6 worm cellular contexts compared by ENCODE assay signal in the genomic region with DNA sequence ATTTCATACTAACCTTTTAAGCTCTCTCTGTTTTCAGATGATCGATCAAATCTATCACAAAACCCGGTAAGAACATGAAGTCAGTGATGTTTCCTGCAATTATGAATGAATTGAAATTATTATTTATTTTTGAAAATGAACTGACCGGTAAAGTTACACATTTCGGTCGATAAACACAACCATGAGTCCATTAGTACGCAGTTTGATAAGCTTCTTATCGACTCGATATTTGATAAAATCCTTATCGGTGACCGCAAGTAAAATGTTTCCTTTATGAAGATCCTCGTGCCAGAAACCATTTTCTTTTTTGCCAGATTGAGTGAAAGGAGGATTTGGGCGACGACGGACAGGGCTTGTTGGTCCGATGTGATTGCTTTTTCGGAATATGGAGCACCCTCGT.
TF ChIP-seq lines count a peak whose summit lies in the region.

No protein-coding gene starts in this region.

TF ChIP-seq in whole organism, L1 larva, 84 proteins besides CTCF, POLR2A, EP300 and RAD21:
- TF ChIP-seq elt-2 (tag; optimal IDR thresholded peaks at IDR 0.05; lab: Kevin White, UChicago) (peak; percentile 76), lsy-2 (tag; optimal IDR thresholded peaks at IDR 0.05; lab: Kevin White, UChicago) (no peak)

TF ChIP-seq in whole organism, L2 larva, 48 proteins besides CTCF, POLR2A, EP300 and RAD21:
- TF ChIP-seq sma-9 (GFP tag; optimal IDR thresholded peaks at IDR 0.05; lab: Kevin White, UChicago), result peak; percentile 36
- no peak for TF ChIP-seq sma-9 (tag; optimal IDR thresholded peaks at IDR 0.05; lab: Kevin White, UChicago)
- TF ChIP-seq gmeb-1 (tag; optimal IDR thresholded peaks at IDR 0.05; lab: Kevin White, UChicago), result no peak
- TF ChIP-seq fos-1 (tag; optimal IDR thresholded peaks at IDR 0.05; lab: Kevin White, UChicago), result peak; percentile 52

TF ChIP-seq in whole organism, L3 larva, 47 proteins besides CTCF, POLR2A, EP300 and RAD21:
- TF ChIP-seq pqm-1 (tag; optimal IDR thresholded peaks at IDR 0.05; lab: Kevin White, UChicago), result peak; percentile 46
- TF ChIP-seq pha-4 (tag; optimal IDR thresholded peaks at IDR 0.05; lab: Kevin White, UChicago), result peak; percentile 17
- TF ChIP-seq elt-2 (tag; optimal IDR thresholded peaks at IDR 0.05; lab: Kevin White, UChicago), result peak; percentile 64
- no peak for TF ChIP-seq nhr-77 (tag; optimal IDR thresholded peaks at IDR 0.05; lab: Kevin White, UChicago)
- TF ChIP-seq unc-62 (GFP tag; optimal IDR thresholded peaks at IDR 0.05; lab: Kevin White, UChicago), result no peak

TF ChIP-seq in whole organism, L4 larva, 104 proteins besides CTCF, POLR2A, EP300 and RAD21:
- TF ChIP-seq nhr-28 (tag; optimal IDR thresholded peaks at IDR 0.05; lab: Kevin White, UChicago) (peak; percentile 52), pqm-1 (tag; optimal IDR thresholded peaks at IDR 0.05; lab: Kevin White, UChicago) (peak; percentile 54), nhr-11 (tag; optimal IDR thresholded peaks at IDR 0.05; lab: Kevin White, UChicago) (no peak), dmd-6 (GFP tag; IDR thresholded peaks at IDR 0.05; lab: Robert Waterston, UW) (peak; percentile 38; the same call in 1 of the 2 replicates), hlh-11 (tag; optimal IDR thresholded peaks at IDR 0.05; lab: Kevin White, UChicago) (peak; percentile 31), F26F4.8 (GFP tag; conservative IDR thresholded peaks at IDR 0.05; lab: Robert Waterston, UW) (no peak), daf-12 (tag; optimal IDR thresholded peaks at IDR 0.05; lab: Kevin White, UChicago) (no peak), ceh-32 (tag; optimal IDR thresholded peaks at IDR 0.05; lab: Kevin White, UChicago; ENCODE audit: poor library complexity) (no peak), duxl-1 (tag; optimal IDR thresholded peaks at IDR 0.05; lab: Kevin White, UChicago; ENCODE audit: poor library complexity) (no peak), tag-97 (GFP tag; IDR thresholded peaks at IDR 0.05; lab: Robert Waterston, UW) (no peak), nhr-48 (tag; optimal IDR thresholded peaks at IDR 0.05; lab: Kevin White, UChicago) (no peak), egl-27 (tag; optimal IDR thresholded peaks at IDR 0.05; lab: Kevin White, UChicago) (no peak), ceh-62 (tag; optimal IDR thresholded peaks at IDR 0.05; lab: Kevin White, UChicago) (no peak), dve-1 (tag; optimal IDR thresholded peaks at IDR 0.05; lab: Kevin White, UChicago; ENCODE audit: insufficient read depth) (peak; percentile 38), ztf-11 (tag; optimal IDR thresholded peaks at IDR 0.05; lab: Kevin White, UChicago) (no peak), R02D3.7 (tag; optimal IDR thresholded peaks at IDR 0.05; lab: Kevin White, UChicago) (no peak), daf-16 (GFP tag; optimal IDR thresholded peaks at IDR 0.05; lab: Kevin White, UChicago) (no peak), daf-16 (tag; optimal IDR thresholded peaks at IDR 0.05; lab: Kevin White, UChicago) (peak; percentile 78)

TF ChIP-seq in whole organism, late embryonic, 69 proteins besides CTCF, POLR2A, EP300 and RAD21:
- TF ChIP-seq dmd-4 (tag; optimal IDR thresholded peaks at IDR 0.05; lab: Kevin White, UChicago; ENCODE audit: borderline replicate concordance) (no peak), ceh-22 (tag; optimal IDR thresholded peaks at IDR 0.05; lab: Kevin White, UChicago) (no peak), hlh-6 (tag; optimal IDR thresholded peaks at IDR 0.05; lab: Kevin White, UChicago) (no peak), elt-2 (tag; optimal IDR thresholded peaks at IDR 0.05; lab: Kevin White, UChicago) (peak; percentile 74), pha-2 (tag; optimal IDR thresholded peaks at IDR 0.05; lab: Kevin White, UChicago) (no peak), nhr-11 (tag; optimal IDR thresholded peaks at IDR 0.05; lab: Kevin White, UChicago) (no peak), odd-2 (tag; optimal IDR thresholded peaks at IDR 0.05; lab: Kevin White, UChicago) (no peak), pqm-1 (tag; optimal IDR thresholded peaks at IDR 0.05; lab: Kevin White, UChicago) (no peak)

TF ChIP-seq in whole organism, young adult, 124 proteins besides CTCF, POLR2A, EP300 and RAD21:
- no peak for TF ChIP-seq tlf-1 (GFP tag; optimal IDR thresholded peaks at IDR 0.05; lab: Kevin White, UChicago)
- TF ChIP-seq nhr-27 (tag; optimal IDR thresholded peaks at IDR 0.05; lab: Kevin White, UChicago), result no peak
- peak; percentile 34 for TF ChIP-seq nhr-80 (tag; optimal IDR thresholded peaks at IDR 0.05; lab: Kevin White, UChicago)
- no peak for TF ChIP-seq sdz-38 (tag; optimal IDR thresholded peaks at IDR 0.05; lab: Kevin White, UChicago)
